Fruit fly (Drosophila melanogaster) whole organism, embryonic: ENCODE measurements at regions not wholly inside any gene's neighbourhood (a gene's known extent, or its start where the extent isn't known, plus 50 kb on each side); places are given as distances from the start of the nearest gene placed in this dataset.
A peak's percentile ranks its signal among the peaks of the same experiment; 100 is the strongest.

Experiments used
- CG11093 ChIP-seq: fragments of 200-800 bp; sonication (Bioruptor generic); IDR thresholded peaks from 3 replicates; pipeline ENCODE4 v1.3.6; 2022; ENCODE audit warnings: missing biosample characterization, missing genetic modification characterization
- CG6272 ChIP-seq: fragments of 200-800 bp; sonication (Bioruptor generic); IDR thresholded peaks from 2 replicates; pipeline ENCODE4 v1.3.6; 2022; ENCODE audit warnings: missing biosample characterization, missing genetic modification characterization
- CG7357 ChIP-seq: fragments of 200-800 bp; sonication (Bioruptor generic); IDR thresholded peaks from 3 replicates; pipeline ENCODE4 v1.3.6; 2022; ENCODE audit warnings: missing biosample characterization, missing genetic modification characterization

- TF ChIP-seq CG11093 (peak; percentile 63; the same call in 2 of the 3 replicates), CG7357 (GFP tag; lab: Robert Waterston, UW) (peak; percentile 59; the same call in 2 of the 3 replicates), CG6272 (peak; percentile 66; the same call in 1 of the 2 replicates)
Measured at dm6 chr3R:265672-266071, 301.2 kb upstream of the Myo81F start.
